Fruit fly (Drosophila melanogaster): Measurements from ENCODE around the gene CG10654.

The CG10654 gene

dm6 chr3L:12529431-12530007 is 21.9 kb upstream of the CG10654 start (continued):
- TF ChIP-seq Lhr (GFP tag; optimal IDR thresholded peaks at IDR 0.05) (no peak), D (optimal IDR thresholded peaks at IDR 0.05) (peak; percentile 57), D (GFP tag; optimal IDR thresholded peaks at IDR 0.05) (peak; percentile 52), CG10267 (tag; optimal IDR thresholded peaks at IDR 0.05) (peak; percentile 38), sug (tag; optimal IDR thresholded peaks at IDR 0.05) (no peak), Pdp1 (GFP tag; optimal IDR thresholded peaks at IDR 0.05) (peak in 1 of 2 experiments; percentile 40), Doc3 (GFP tag; IDR thresholded peaks at IDR 0.05; ENCODE audit: partially characterized antibody) (no peak), CG6272 (GFP tag; IDR thresholded peaks at IDR 0.05) (no peak), Aef1 (GFP tag; IDR thresholded peaks at IDR 0.05) (0 out of 3 replicates have a peak, but pooled peaks have one; percentile 34), CG3838 (GFP tag; optimal IDR thresholded peaks at IDR 0.05) (no peak), CG17568 (GFP tag; optimal IDR thresholded peaks at IDR 0.05) (no peak), B-H2 (GFP tag; optimal IDR thresholded peaks at IDR 0.05) (no peak), MESR4 (GFP tag; optimal IDR thresholded peaks at IDR 0.05) (peak; percentile 31), CG10209 (GFP tag; optimal IDR thresholded peaks at IDR 0.05) (no peak), CG7839 (tag; optimal IDR thresholded peaks at IDR 0.05) (peak; percentile 51), Hr3 (GFP tag; optimal IDR thresholded peaks at IDR 0.05) (peak; percentile 10), chinmo (GFP tag; IDR thresholded peaks at IDR 0.05; ENCODE audit: partially characterized antibody) (no peak), lmd (GFP tag; IDR thresholded peaks at IDR 0.05) (peak; percentile 55), gfzf (GFP tag; optimal IDR thresholded peaks at IDR 0.05) (no peak), scrt (GFP tag; optimal IDR thresholded peaks at IDR 0.05) (peak; percentile 10), CG14965 (GFP tag; optimal IDR thresholded peaks at IDR 0.05; ENCODE audit: borderline replicate concordance) (no peak), CG15073 (GFP tag; optimal IDR thresholded peaks at IDR 0.05) (no peak), NC2α (GFP tag; optimal IDR thresholded peaks at IDR 0.05) (no peak), Oli (tag; optimal IDR thresholded peaks at IDR 0.05) (peak; percentile 63), CG13424 (tag; optimal IDR thresholded peaks at IDR 0.05) (peak; percentile 44), HmgZ (tag; optimal IDR thresholded peaks at IDR 0.05) (no peak), disco-r (GFP tag; optimal IDR thresholded peaks at IDR 0.05) (no peak), h (optimal IDR thresholded peaks at IDR 0.05) (no peak), CHES-1-like (GFP tag; optimal IDR thresholded peaks at IDR 0.05) (no peak), CG31388 (GFP tag; optimal IDR thresholded peaks at IDR 0.05) (no peak), sens (GFP tag) (peak; percentile 5), Usf (GFP tag; optimal IDR thresholded peaks at IDR 0.05) (no peak), salm (tag; optimal IDR thresholded peaks at IDR 0.05) (peak; percentile 29), CG43689 (GFP tag; IDR thresholded peaks at IDR 0.05) (no peak), CG14860 (GFP tag; IDR thresholded peaks at IDR 0.05; ENCODE audit: partially characterized antibody) (no peak), CkIIα-i1 (GFP tag; IDR thresholded peaks at IDR 0.05) (no peak), CG11247 (GFP tag; IDR thresholded peaks at IDR 0.05) (0 out of 2 replicates have a peak, but pooled peaks have one; percentile 43), Nf-YA (GFP tag; IDR thresholded peaks at IDR 0.05) (no peak), dati (GFP tag; IDR thresholded peaks at IDR 0.05) (0 out of 2 replicates have a peak, but pooled peaks have one; percentile 38), Ssrp (tag; optimal IDR thresholded peaks at IDR 0.05) (peak; percentile 41), pan (optimal IDR thresholded peaks at IDR 0.05) (no peak), pan (GFP tag; optimal IDR thresholded peaks at IDR 0.05 in 1 of 2, IDR thresholded peaks at IDR 0.05 in 1 of 2) (peak in 1 of 2 experiments; percentile 60), wdn (GFP tag; IDR thresholded peaks at IDR 0.05) (peak; percentile 22; the same call in 1 of the 2 replicates), gsb-n (tag; optimal IDR thresholded peaks at IDR 0.05) (peak; percentile 23), BtbVII (GFP tag; optimal IDR thresholded peaks at IDR 0.05) (peak; percentile 19), Hmr (GFP tag; optimal IDR thresholded peaks at IDR 0.05) (no peak), inv (GFP tag; IDR thresholded peaks at IDR 0.05; ENCODE audit: partially characterized antibody) (no peak), CG18764 (GFP tag; optimal IDR thresholded peaks at IDR 0.05) (no peak), CG6254 (GFP tag; optimal IDR thresholded peaks at IDR 0.05) (no peak), Rx (GFP tag; IDR thresholded peaks at IDR 0.05) (peak; percentile 22; the same call in 1 of the 2 replicates)
